Worm (Caenorhabditis elegans): ENCODE data around the gene E01G6.1.

DNA sequence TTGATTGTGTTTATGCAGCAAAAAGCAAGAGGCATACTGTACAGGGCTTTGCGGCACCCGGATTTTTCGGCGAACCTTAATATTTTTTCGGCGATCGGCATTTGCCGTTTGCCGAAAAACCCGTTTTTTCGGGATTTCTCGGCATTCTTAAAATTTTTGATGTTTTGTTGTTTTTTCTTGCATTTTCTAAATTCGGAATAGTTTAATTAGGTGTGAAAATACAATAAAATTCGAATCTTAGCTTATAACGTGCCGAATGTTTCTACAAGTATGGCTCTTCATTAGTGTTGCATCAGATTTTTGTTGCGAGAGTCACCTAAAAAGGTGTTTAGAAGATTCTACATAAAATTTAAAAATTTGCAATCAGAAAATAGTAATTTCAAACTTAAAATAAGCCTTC is 14.9 kb downstream of the E01G6.1 start, which contains the start of gene C04B4.6:
- no peak for TF ChIP-seq snpc-4 (tag; optimal IDR thresholded peaks at IDR 0.05)
- TF ChIP-seq unc-98 (GFP tag; IDR thresholded peaks at IDR 0.05), result no peak
- TF ChIP-seq lin-15B (tag; optimal IDR thresholded peaks at IDR 0.05), result no peak
- TF ChIP-seq alr-1 (tag; optimal IDR thresholded peaks at IDR 0.05; ENCODE audit: borderline replicate concordance), result no peak
- no peak for TF ChIP-seq lin-35 (GFP tag; optimal IDR thresholded peaks at IDR 0.05)
- TF ChIP-seq aha-1 (tag; optimal IDR thresholded peaks at IDR 0.05), result no peak
- no peak for TF ChIP-seq blmp-1 (tag; optimal IDR thresholded peaks at IDR 0.05)
- no peak for TF ChIP-seq nhr-12 (tag; optimal IDR thresholded peaks at IDR 0.05)
- no peak for TF ChIP-seq nhr-77 (tag; optimal IDR thresholded peaks at IDR 0.05)
- TF ChIP-seq zag-1 (tag; optimal IDR thresholded peaks at IDR 0.05), result no peak
- TF ChIP-seq mab-9 (GFP tag; IDR thresholded peaks at IDR 0.05), result no peak
- no peak for TF ChIP-seq ztf-4 (tag; optimal IDR thresholded peaks at IDR 0.05)
